Fruit fly (Drosophila melanogaster) whole organism, embryonic: ENCODE data around the gene Svil.

Source experiments
- C15 ChIP-seq: fragments of 200-800 bp; sonication (Bioruptor generic); IDR thresholded peaks from 3 replicates; pipeline ENCODE4 v1.3.6; 2022; ENCODE audit warnings: missing biosample characterization, missing genetic modification characterization
- CG10209 ChIP-seq: fragments of 200-800 bp; sonication (Bioruptor generic); optimal IDR thresholded peaks from 3 replicates; lab custom pipeline; 2017; ENCODE audit warnings: missing biosample characterization, mild to moderate bottlenecking, missing genetic modification characterization, missing genetic modification reagents
- CG11247 ChIP-seq: fragments of 200-800 bp; sonication (Bioruptor generic); IDR thresholded peaks from 2 replicates; pipeline ENCODE4 v1.3.6; 2022; ENCODE audit warnings: missing biosample characterization, missing genetic modification characterization
- CG11723 ChIP-seq: fragments of 200-800 bp; sonication (Bioruptor generic); optimal IDR thresholded peaks from 2 replicates; lab custom pipeline; 2017; ENCODE audit warnings: missing biosample characterization, mild to moderate bottlenecking, missing genetic modification characterization
- CG12299 ChIP-seq: fragments of 200-800 bp; sonication (Bioruptor generic); optimal IDR thresholded peaks from 2 replicates; lab custom pipeline; 2018; ENCODE audit warnings: missing biosample characterization, mild to moderate bottlenecking, missing genetic modification characterization
- CG12659 ChIP-seq: fragments of 200-800 bp; sonication (Bioruptor generic); optimal IDR thresholded peaks from 3 replicates; lab custom pipeline; 2017; ENCODE audit warnings: mild to moderate bottlenecking, missing biosample characterization, missing genetic modification reagents, missing genetic modification characterization
- CG13287 ChIP-seq: fragments of 200-800 bp; sonication (Bioruptor generic); IDR thresholded peaks from 2 replicates; pipeline ENCODE4 v1.3.6; 2022; ENCODE audit warnings: missing biosample characterization, missing genetic modification characterization; ENCODE audit not compliant: partially characterized antibody
- CG13296 ChIP-seq: fragments of 200-800 bp; sonication (Bioruptor generic); optimal IDR thresholded peaks from 3 replicates; lab custom pipeline; 2018; ENCODE audit warnings: missing biosample characterization, mild to moderate bottlenecking, missing genetic modification characterization
- CG14860 ChIP-seq: fragments of 200-800 bp; sonication (Bioruptor generic); IDR thresholded peaks from 3 replicates; pipeline ENCODE4 v1.3.6; 2022; ENCODE audit warnings: missing biosample characterization, missing genetic modification characterization; ENCODE audit not compliant: partially characterized antibody
- CG16815 ChIP-seq: fragments of 200-800 bp; sonication (Bioruptor generic); optimal IDR thresholded peaks from 3 replicates; lab custom pipeline; 2017; ENCODE audit warnings: missing biosample characterization, mild to moderate bottlenecking, missing genetic modification characterization
- CG16863 ChIP-seq: fragments of 200-800 bp; sonication (Bioruptor generic); optimal IDR thresholded peaks from 3 replicates; lab custom pipeline; 2016; ENCODE audit warnings: missing biosample characterization, missing genetic modification characterization
- CG17361 ChIP-seq: fragments of 200-800 bp; sonication (Bioruptor generic); IDR thresholded peaks from 3 replicates; pipeline ENCODE4 v1.3.6; 2022; ENCODE audit warnings: missing biosample characterization, missing genetic modification characterization
- CG17568 ChIP-seq: fragments of 200-800 bp; sonication (Bioruptor generic); optimal IDR thresholded peaks from 2 replicates; lab custom pipeline; 2018; ENCODE audit warnings: missing biosample characterization, mild to moderate bottlenecking, missing genetic modification characterization, moderate library complexity
- CG2712 ChIP-seq: fragments of 200-800 bp; optimal IDR thresholded peaks from 3 replicates; lab custom pipeline; 2019; ENCODE audit warnings: missing biosample characterization, mild to moderate bottlenecking, missing genetic modification characterization, moderate library complexity
- CG30431 ChIP-seq: fragments of 200-800 bp; sonication (Bioruptor generic); optimal IDR thresholded peaks from 2 replicates; lab custom pipeline; 2017; ENCODE audit warnings: missing biosample characterization, missing genetic modification characterization
- CG6254 ChIP-seq: fragments of 200-800 bp; sonication (Bioruptor generic); optimal IDR thresholded peaks from 3 replicates; lab custom pipeline; 2017; ENCODE audit warnings: mild to moderate bottlenecking, missing biosample characterization, missing genetic modification reagents, missing genetic modification characterization
- CG6272 ChIP-seq: fragments of 200-800 bp; sonication (Bioruptor generic); IDR thresholded peaks from 2 replicates; pipeline ENCODE4 v1.3.6; 2022; ENCODE audit warnings: missing biosample characterization, missing genetic modification characterization
- CG6654 ChIP-seq: fragments of 200-800 bp; sonication (Bioruptor generic); optimal IDR thresholded peaks from 2 replicates; lab custom pipeline; 2017; ENCODE audit warnings: missing biosample characterization, mild to moderate bottlenecking, missing genetic modification characterization
- CG6689 ChIP-seq: fragments of 200-800 bp; sonication (Bioruptor generic); IDR thresholded peaks from 2 replicates; pipeline ENCODE4 v1.3.6; 2022; ENCODE audit warnings: missing biosample characterization, missing genetic modification characterization
- CG8359 ChIP-seq: fragments of 200-800 bp; sonication (Bioruptor generic); optimal IDR thresholded peaks from 2 replicates; lab custom pipeline; 2017; ENCODE audit warnings: missing biosample characterization, mild to moderate bottlenecking, missing genetic modification characterization, borderline replicate concordance
- CG8765 ChIP-seq: fragments of 200-800 bp; sonication (Bioruptor generic); IDR thresholded peaks from 2 replicates; pipeline ENCODE4 v1.3.6; 2022; ENCODE audit warnings: missing biosample characterization, missing genetic modification characterization
- CG8944 ChIP-seq: fragments of 200-800 bp; sonication (Bioruptor generic); optimal IDR thresholded peaks from 3 replicates; lab custom pipeline; 2016; ENCODE audit warnings: missing biosample characterization, missing genetic modification characterization
- CG9215 ChIP-seq: fragments of 200-800 bp; sonication (Bioruptor generic); IDR thresholded peaks from 2 replicates; pipeline ENCODE4 v1.3.6; 2022; ENCODE audit warnings: missing biosample characterization, missing genetic modification characterization
- CG9876 ChIP-seq: fragments of 200-800 bp; sonication (Bioruptor generic); optimal IDR thresholded peaks from 2 replicates; lab custom pipeline; 2016; ENCODE audit warnings: missing biosample characterization, missing genetic modification characterization
- CG9932 ChIP-seq: fragments of 200-800 bp; sonication (Bioruptor generic); IDR thresholded peaks from 2 replicates; pipeline ENCODE4 v1.3.6; 2022; ENCODE audit warnings: missing biosample characterization, missing genetic modification characterization
- CoRest ChIP-seq: fragments of 200-800 bp; sonication (Bioruptor generic); optimal IDR thresholded peaks from 3 replicates; lab custom pipeline; 2018; ENCODE audit warnings: missing biosample characterization, mild to moderate bottlenecking, missing genetic modification characterization, moderate library complexity
- ERR ChIP-seq: fragments of 200-800 bp; sonication (Bioruptor generic); optimal IDR thresholded peaks from 2 replicates; lab custom pipeline; 2016; ENCODE audit warnings: missing biosample characterization, missing genetic modification characterization
- Eip74EF ChIP-seq, 2 experiments: fragments of 200-800 bp in 1 of 2; fragments of >200 bp in 1 of 2; sonication (Bioruptor generic) in 1 of 2; optimal IDR thresholded peaks; 2 replicates each; lab custom pipeline; 2017 to 2019; ENCODE audit warnings: missing biosample characterization in 2 of 2, missing genetic modification characterization in 2 of 2, mild to moderate bottlenecking in 1 of 2, moderate library complexity in 1 of 2
- Fer2 ChIP-seq: fragments of 200-800 bp; sonication (Bioruptor generic); optimal IDR thresholded peaks from 2 replicates; lab custom pipeline; 2018; ENCODE audit warnings: missing biosample characterization, mild to moderate bottlenecking, missing genetic modification characterization, moderate library complexity
- HLH54F ChIP-seq: fragments of 200-800 bp; sonication (Bioruptor generic); optimal IDR thresholded peaks from 3 replicates; lab custom pipeline; 2016; ENCODE audit warnings: missing biosample characterization, missing genetic modification characterization
- HmgD ChIP-seq: fragments of 200-800 bp; sonication (Bioruptor generic); optimal IDR thresholded peaks from 3 replicates; lab custom pipeline; 2016; ENCODE audit warnings: missing biosample characterization, missing genetic modification characterization
- Hr78 ChIP-seq, 2 experiments: fragments of 200-800 bp in 1 of 2; fragments of >200 bp in 1 of 2; sonication (Bioruptor generic) in 1 of 2; optimal IDR thresholded peaks; 2 replicates each; lab custom pipeline; 2017 to 2019; ENCODE audit warnings: missing biosample characterization in 2 of 2, missing genetic modification characterization in 2 of 2, mild to moderate bottlenecking in 1 of 2, moderate library complexity in 1 of 2
- NFAT ChIP-seq: fragments of 200-800 bp; sonication (Bioruptor generic); IDR thresholded peaks from 2 replicates; pipeline ENCODE4 v1.3.6; 2022; ENCODE audit warnings: missing biosample characterization, missing genetic modification characterization
- NfI ChIP-seq: fragments of 200-800 bp; sonication (Bioruptor generic); optimal IDR thresholded peaks from 3 replicates; lab custom pipeline; 2018; ENCODE audit warnings: missing biosample characterization, mild to moderate bottlenecking, missing genetic modification characterization, moderate library complexity
- Pdp1 ChIP-seq, 2 experiments: fragments of 200-800 bp; sonication (Bioruptor generic); optimal IDR thresholded peaks; 3 replicates each; lab custom pipeline; 2016; ENCODE audit warnings: missing biosample characterization in 2 of 2, missing genetic modification characterization in 2 of 2, mild to moderate bottlenecking in 1 of 2, moderate library complexity in 1 of 2
- Ravus ChIP-seq: fragments of 200-800 bp; sonication (Bioruptor generic); IDR thresholded peaks from 2 replicates; pipeline ENCODE4 v1.3.6; 2022; ENCODE audit warnings: missing biosample characterization, missing genetic modification characterization
- Scr ChIP-seq: fragments of 200-800 bp; sonication (Bioruptor generic); IDR thresholded peaks from 2 replicates; pipeline ENCODE4 v1.3.6; 2022; ENCODE audit warnings: missing biosample characterization, missing genetic modification characterization; ENCODE audit not compliant: partially characterized antibody
- Sin3A ChIP-seq: fragments of >200 bp; optimal IDR thresholded peaks from 2 replicates; lab custom pipeline; 2018
- Sox100B ChIP-seq: fragments of 200-800 bp; sonication (Bioruptor generic); optimal IDR thresholded peaks from 3 replicates; lab custom pipeline; 2018; ENCODE audit warnings: missing biosample characterization, mild to moderate bottlenecking, missing genetic modification characterization
- ap ChIP-seq: fragments of 200-800 bp; sonication (Bioruptor generic); IDR thresholded peaks from 2 replicates; pipeline ENCODE4 v1.3.6; 2022; ENCODE audit warnings: missing biosample characterization, missing genetic modification characterization
- dm ChIP-seq: fragments of 200-800 bp; sonication (Bioruptor generic); optimal IDR thresholded peaks from 3 replicates; lab custom pipeline; 2016; ENCODE audit warnings: missing biosample characterization, missing genetic modification characterization
- grn ChIP-seq: fragments of 200-800 bp; sonication (Bioruptor generic); optimal IDR thresholded peaks from 3 replicates; lab custom pipeline; 2017; ENCODE audit warnings: missing biosample characterization, missing genetic modification characterization
- gsb-n ChIP-seq: fragments of 200-800 bp; sonication (Bioruptor generic); optimal IDR thresholded peaks from 3 replicates; lab custom pipeline; 2018; ENCODE audit warnings: missing biosample characterization, mild to moderate bottlenecking, missing genetic modification characterization
- mld ChIP-seq: fragments of 200-800 bp; sonication (Bioruptor generic); IDR thresholded peaks from 3 replicates; pipeline ENCODE4 v1.3.6; 2022; ENCODE audit warnings: missing biosample characterization, missing genetic modification characterization; ENCODE audit not compliant: partially characterized antibody
- run ChIP-seq: fragments of 200-800 bp; sonication (Bioruptor generic); optimal IDR thresholded peaks from 3 replicates; lab custom pipeline; 2018; ENCODE audit warnings: missing biosample characterization, mild to moderate bottlenecking, missing genetic modification characterization
- sim ChIP-seq: fragments of 200-800 bp; sonication (Bioruptor generic); IDR thresholded peaks from 2 replicates; pipeline ENCODE4 v1.3.6; 2022; ENCODE audit warnings: missing biosample characterization, missing genetic modification characterization
- sna ChIP-seq: fragments of 200-800 bp; sonication (Bioruptor generic); IDR thresholded peaks from 2 replicates; pipeline ENCODE4 v1.3.6; 2022; ENCODE audit warnings: missing biosample characterization, missing genetic modification characterization; ENCODE audit not compliant: partially characterized antibody
- sqz ChIP-seq: fragments of 200-800 bp; sonication (Bioruptor generic); optimal IDR thresholded peaks from 3 replicates; lab custom pipeline; 2018; ENCODE audit warnings: missing biosample characterization, mild to moderate bottlenecking, missing genetic modification characterization
- tin ChIP-seq: fragments of 200-800 bp; sonication (Bioruptor generic); optimal IDR thresholded peaks from 3 replicates; lab custom pipeline; 2016; ENCODE audit warnings: missing biosample characterization, missing genetic modification characterization
- wdn ChIP-seq: fragments of 200-800 bp; sonication (Bioruptor generic); IDR thresholded peaks from 2 replicates; pipeline ENCODE4 v1.3.6; 2022; ENCODE audit warnings: missing biosample characterization, missing genetic modification characterization
- z ChIP-seq: fragments of 200-800 bp; sonication (Bioruptor generic); IDR thresholded peaks from 3 replicates; pipeline ENCODE4 v1.3.6; 2022; ENCODE audit warnings: missing biosample characterization, missing genetic modification characterization

Svil gene

dm6 chr3L:2532377-2532776 lies 154.9 kb downstream of the Svil start (continued):
- no peak for TF ChIP-seq sim (GFP tag; lab: Robert Waterston, UW)
- no peak for TF ChIP-seq CG17568
- TF ChIP-seq Ravus (GFP tag; lab: Robert Waterston, UW), result no peak
- no peak for TF ChIP-seq CG6254 (GFP tag; lab: Kevin White, UChicago)
- no peak for TF ChIP-seq grn
- TF ChIP-seq CG6689 (GFP tag; lab: Robert Waterston, UW), result peak; percentile 68
- no peak for TF ChIP-seq HmgD (GFP tag; lab: Kevin White, UChicago)
- no peak for TF ChIP-seq Scr (GFP tag; lab: Robert Waterston, UW)
- TF ChIP-seq CG16815 (GFP tag; lab: Kevin White, UChicago), result no peak
- TF ChIP-seq mld (GFP tag; lab: Robert Waterston, UW), result no peak
- TF ChIP-seq wdn, result no peak
- TF ChIP-seq Eip74EF (GFP tag; optimal IDR thresholded peaks at IDR 0.05; lab: Kevin White, UChicago), result no peak
- TF ChIP-seq CG30431 (GFP tag; lab: Kevin White, UChicago), result no peak
- no peak for TF ChIP-seq CG12299
- TF ChIP-seq Sin3A (lab: Kevin White, UChicago), result no peak
- peak; percentile 16; the same call in 1 of the 2 replicates for TF ChIP-seq CG9215 (GFP tag; lab: Robert Waterston, UW)
- no peak for TF ChIP-seq CG13296 (GFP tag; lab: Kevin White, UChicago)
- TF ChIP-seq CoRest (tag; lab: Kevin White, UChicago), result no peak
- TF ChIP-seq sna (GFP tag; lab: Robert Waterston, UW), result no peak
- no peak for TF ChIP-seq HLH54F (GFP tag; lab: Kevin White, UChicago)
- TF ChIP-seq CG2712 (tag; lab: Kevin White, UChicago), result peak; percentile 51
- peak in 1 of 2 experiments; percentile 17 for TF ChIP-seq Hr78 (GFP tag; optimal IDR thresholded peaks at IDR 0.05; lab: Kevin White, UChicago)
- TF ChIP-seq CG11723 (GFP tag; lab: Kevin White, UChicago), result no peak
- no peak for TF ChIP-seq dm
- TF ChIP-seq CG8359, result no peak
- no peak; the same call in 1 of the 2 replicates for TF ChIP-seq CG8765 (GFP tag; lab: Robert Waterston, UW)
- no peak for TF ChIP-seq CG17361
- peak; percentile 49; the same call in 1 of the 2 replicates for TF ChIP-seq ap (GFP tag; lab: Robert Waterston, UW)
- TF ChIP-seq CG12659, result no peak
- TF ChIP-seq sqz, result no peak
- no peak for TF ChIP-seq CG10209 (GFP tag; lab: Kevin White, UChicago)
- no peak for TF ChIP-seq NFAT (GFP tag; lab: Robert Waterston, UW)
- no peak for TF ChIP-seq CG6654 (GFP tag; lab: Kevin White, UChicago)
- no peak for TF ChIP-seq Fer2 (tag; lab: Kevin White, UChicago)
- TF ChIP-seq CG14860 (GFP tag; lab: Robert Waterston, UW), result no peak
- no peak for TF ChIP-seq gsb-n (tag; lab: Kevin White, UChicago)
- peak; percentile 2 to 29 for TF ChIP-seq Pdp1 (GFP tag; optimal IDR thresholded peaks at IDR 0.05; lab: Kevin White, UChicago)
- peak; percentile 36 for TF ChIP-seq CG9932 (GFP tag; lab: Robert Waterston, UW)
- no peak for TF ChIP-seq ERR (GFP tag; lab: Kevin White, UChicago)
- no peak for TF ChIP-seq CG9876 (GFP tag; lab: Kevin White, UChicago)
- TF ChIP-seq CG6272 (GFP tag; lab: Robert Waterston, UW), result no peak
- no peak for TF ChIP-seq Sox100B (GFP tag; lab: Kevin White, UChicago)
- no peak for TF ChIP-seq z
- no peak for TF ChIP-seq CG16863 (GFP tag; lab: Kevin White, UChicago)
- no peak for TF ChIP-seq run (tag; lab: Kevin White, UChicago)
- peak; percentile 44; the same call in 1 of the 3 replicates for TF ChIP-seq C15 (GFP tag; lab: Robert Waterston, UW)
- no peak for TF ChIP-seq CG13287 (GFP tag; lab: Robert Waterston, UW)
- no peak for TF ChIP-seq tin
- no peak for TF ChIP-seq CG8944 (GFP tag; lab: Kevin White, UChicago)
- TF ChIP-seq CG11247, result peak; percentile 50
- TF ChIP-seq NfI (GFP tag; lab: Kevin White, UChicago), result no peak
